Fruit fly (Drosophila melanogaster): ENCODE measurements around the gene CG1314.

DNA sequence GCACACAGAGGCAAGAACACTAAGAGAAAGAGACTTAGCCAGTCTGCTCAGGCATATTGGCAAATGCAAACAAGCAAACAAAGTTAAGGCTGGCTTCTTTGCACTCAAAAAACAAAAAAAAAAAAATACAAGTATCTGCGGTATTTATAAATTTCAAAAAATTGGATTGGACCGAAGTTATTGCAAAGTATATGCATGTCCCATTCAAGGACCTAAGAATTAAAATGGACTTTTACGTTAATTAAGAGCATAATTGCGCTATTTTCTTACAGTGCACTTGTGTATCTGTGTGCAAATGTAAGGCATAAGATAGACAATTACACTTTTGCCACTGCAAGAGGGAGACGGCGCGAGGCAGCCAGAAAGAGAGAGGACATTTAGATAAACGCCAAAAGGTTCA lies 5.5 kb downstream of the CG1314 start:
- TF ChIP-seq psq (optimal IDR thresholded peaks at IDR 0.05) (no peak), pan (optimal IDR thresholded peaks at IDR 0.05) (no peak)

All from whole organism.